Worm (Caenorhabditis elegans): Measurements from ENCODE around the gene ced-10.

ced-10 gene

ce11 chrIV:3519352-3519751 is 10.0 kb upstream of the ced-10 start:
- TF ChIP-seq ztf-29 (GFP tag; IDR thresholded peaks at IDR 0.05) (no peak), ref-1 (GFP tag; conservative IDR thresholded peaks at IDR 0.05) (no peak), med-1 (GFP tag; optimal IDR thresholded peaks at IDR 0.05; ENCODE audit: insufficient read depth) (no peak), T22C8.4 (GFP tag; IDR thresholded peaks at IDR 0.05) (no peak), cog-1 (tag; optimal IDR thresholded peaks at IDR 0.05) (no peak), flt-1 (GFP tag; IDR thresholded peaks at IDR 0.05) (no peak), klf-2 (GFP tag; conservative IDR thresholded peaks at IDR 0.05) (no peak), ztf-23 (GFP tag; IDR thresholded peaks at IDR 0.05) (no peak)

ce11 chrIV:3517582-3517981 is 8.3 kb upstream of the ced-10 start:
- no peak for TF ChIP-seq T22C8.4 (GFP tag; IDR thresholded peaks at IDR 0.05)
- no peak for TF ChIP-seq med-1 (GFP tag; optimal IDR thresholded peaks at IDR 0.05; ENCODE audit: insufficient read depth)
- TF ChIP-seq klf-2 (GFP tag; conservative IDR thresholded peaks at IDR 0.05): no peak
- no peak for TF ChIP-seq ztf-29 (GFP tag; IDR thresholded peaks at IDR 0.05)
- TF ChIP-seq flt-1 (GFP tag; IDR thresholded peaks at IDR 0.05): no peak
- TF ChIP-seq tab-1 (GFP tag; IDR thresholded peaks at IDR 0.05): no peak
- no peak for TF ChIP-seq ztf-23 (GFP tag; IDR thresholded peaks at IDR 0.05)
- TF ChIP-seq ref-1 (GFP tag; conservative IDR thresholded peaks at IDR 0.05): no peak
- TF ChIP-seq cog-1 (tag; optimal IDR thresholded peaks at IDR 0.05): no peak

- no peak for TF ChIP-seq tab-1 (GFP tag; IDR thresholded peaks at IDR 0.05)
- TF ChIP-seq T22C8.4 (GFP tag; IDR thresholded peaks at IDR 0.05): no peak
- no peak for TF ChIP-seq ztf-29 (GFP tag; IDR thresholded peaks at IDR 0.05)
- TF ChIP-seq ref-1 (GFP tag; conservative IDR thresholded peaks at IDR 0.05): no peak
- no peak for TF ChIP-seq flt-1 (GFP tag; IDR thresholded peaks at IDR 0.05)
- no peak for TF ChIP-seq cog-1 (tag; optimal IDR thresholded peaks at IDR 0.05)
- no peak for TF ChIP-seq klf-2 (GFP tag; conservative IDR thresholded peaks at IDR 0.05)
- TF ChIP-seq ztf-23 (GFP tag; IDR thresholded peaks at IDR 0.05): no peak
- TF ChIP-seq med-1 (GFP tag; optimal IDR thresholded peaks at IDR 0.05; ENCODE audit: insufficient read depth): no peak
These were observed 7.3 kb upstream of the ced-10 start, which contains the start of gene unc-33 for ce11 chrIV:3516586-3516985. TSS of gene unc-33 (plus strand) at chrIV:3516886.

DNA sequence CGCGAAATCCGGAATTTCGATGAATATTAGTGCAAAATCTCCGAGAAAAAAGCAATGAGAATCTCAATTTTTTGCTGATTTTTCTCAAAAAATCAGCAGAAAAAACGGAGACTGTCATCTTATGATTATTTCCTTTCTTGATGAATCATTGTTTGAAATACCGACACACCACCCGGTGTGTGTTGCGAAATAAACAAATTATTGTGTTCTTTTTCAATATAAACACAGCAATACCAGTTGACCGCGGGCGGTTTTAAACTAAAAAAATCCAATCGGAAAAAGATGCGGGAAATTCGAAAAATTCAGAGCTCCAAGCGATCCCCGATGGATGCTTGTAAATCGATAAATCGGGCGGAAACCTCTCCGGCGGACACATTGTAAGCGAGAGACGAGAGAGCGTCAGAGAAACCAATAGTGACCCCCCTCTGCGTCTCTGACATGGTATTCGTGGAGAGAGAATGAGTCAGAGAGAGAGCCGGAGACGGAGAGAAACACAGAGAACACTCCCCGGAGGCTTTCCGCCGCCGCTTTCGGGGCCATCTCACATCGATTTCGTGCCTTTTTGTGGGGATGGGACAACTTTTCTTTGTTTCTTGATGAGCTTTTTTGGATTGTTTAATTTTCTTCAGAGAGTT is 6.2 kb upstream of the ced-10 start:
- TF ChIP-seq klf-2 (GFP tag; conservative IDR thresholded peaks at IDR 0.05) (no peak), flt-1 (GFP tag; IDR thresholded peaks at IDR 0.05) (no peak), T22C8.4 (GFP tag; IDR thresholded peaks at IDR 0.05) (peak; percentile 89), ref-1 (GFP tag; conservative IDR thresholded peaks at IDR 0.05) (no peak), tab-1 (GFP tag; IDR thresholded peaks at IDR 0.05) (no peak), ztf-23 (GFP tag; IDR thresholded peaks at IDR 0.05) (no peak), cog-1 (tag; optimal IDR thresholded peaks at IDR 0.05) (peak; percentile 22), ztf-29 (GFP tag; IDR thresholded peaks at IDR 0.05) (peak; percentile 54; the same call in 1 of the 2 replicates), med-1 (GFP tag; optimal IDR thresholded peaks at IDR 0.05; ENCODE audit: insufficient read depth) (no peak)

ce11 chrIV:3514467-3514866 is 5.1 kb upstream of the ced-10 start, which contains the start of gene tsg-101:
TSS of gene tsg-101 (minus strand) at chrIV:3514567.
- TF ChIP-seq tab-1 (GFP tag; IDR thresholded peaks at IDR 0.05): no peak
- no peak for TF ChIP-seq ref-1 (GFP tag; conservative IDR thresholded peaks at IDR 0.05)
- TF ChIP-seq med-1 (GFP tag; optimal IDR thresholded peaks at IDR 0.05; ENCODE audit: insufficient read depth): no peak
- no peak for TF ChIP-seq klf-2 (GFP tag; conservative IDR thresholded peaks at IDR 0.05)
- no peak for TF ChIP-seq T22C8.4 (GFP tag; IDR thresholded peaks at IDR 0.05)

ce11 chrIV:3505940-3506339 is 3.4 kb downstream of the ced-10 start:
- TF ChIP-seq ztf-23 (GFP tag; IDR thresholded peaks at IDR 0.05): no peak
- 0 out of 2 replicates have a peak, but pooled peaks have one; percentile 19 for TF ChIP-seq ref-1 (GFP tag; conservative IDR thresholded peaks at IDR 0.05)
- no peak for TF ChIP-seq T22C8.4 (GFP tag; IDR thresholded peaks at IDR 0.05)
- TF ChIP-seq klf-2 (GFP tag; conservative IDR thresholded peaks at IDR 0.05): no peak
- no peak for TF ChIP-seq cog-1 (tag; optimal IDR thresholded peaks at IDR 0.05)
- TF ChIP-seq med-1 (GFP tag; optimal IDR thresholded peaks at IDR 0.05; ENCODE audit: insufficient read depth): no peak
- TF ChIP-seq flt-1 (GFP tag; IDR thresholded peaks at IDR 0.05): peak; percentile 28; the same call in 1 of the 2 replicates
- TF ChIP-seq ztf-29 (GFP tag; IDR thresholded peaks at IDR 0.05): no peak
- no peak for TF ChIP-seq tab-1 (GFP tag; IDR thresholded peaks at IDR 0.05)

- TF ChIP-seq tab-1 (GFP tag; IDR thresholded peaks at IDR 0.05) (no peak), med-1 (GFP tag; optimal IDR thresholded peaks at IDR 0.05; ENCODE audit: insufficient read depth) (no peak), cog-1 (tag; optimal IDR thresholded peaks at IDR 0.05) (no peak), flt-1 (GFP tag; IDR thresholded peaks at IDR 0.05) (no peak), klf-2 (GFP tag; conservative IDR thresholded peaks at IDR 0.05) (no peak), ztf-29 (GFP tag; IDR thresholded peaks at IDR 0.05) (no peak), ztf-23 (GFP tag; IDR thresholded peaks at IDR 0.05) (no peak), ref-1 (GFP tag; conservative IDR thresholded peaks at IDR 0.05) (no peak), T22C8.4 (GFP tag; IDR thresholded peaks at IDR 0.05) (no peak)
These were observed 5.2 kb downstream of the ced-10 start, which contains the start of gene srz-83 for ce11 chrIV:3504144-3504543. TSS of gene srz-83 (plus strand) at chrIV:3504444.

ce11 chrIV:3501981-3502736 is 7.2 kb downstream of the ced-10 start:
- TF ChIP-seq klf-2 (GFP tag; conservative IDR thresholded peaks at IDR 0.05): no peak

- TF ChIP-seq flt-1 (GFP tag; IDR thresholded peaks at IDR 0.05) (no peak), T22C8.4 (GFP tag; IDR thresholded peaks at IDR 0.05) (no peak), ztf-29 (GFP tag; IDR thresholded peaks at IDR 0.05) (no peak), cog-1 (tag; optimal IDR thresholded peaks at IDR 0.05) (no peak), ztf-23 (GFP tag; IDR thresholded peaks at IDR 0.05) (no peak), ref-1 (GFP tag; conservative IDR thresholded peaks at IDR 0.05) (no peak), med-1 (GFP tag; optimal IDR thresholded peaks at IDR 0.05; ENCODE audit: insufficient read depth) (no peak), klf-2 (GFP tag; conservative IDR thresholded peaks at IDR 0.05) (no peak), tab-1 (GFP tag; IDR thresholded peaks at IDR 0.05) (no peak)
These were observed 11.4 kb downstream of the ced-10 start, which contains the start of gene ceh-53 for ce11 chrIV:3497909-3498308. TSS of gene ceh-53 (plus strand) at chrIV:3498209.
